Fruit fly (Drosophila melanogaster) whole organism, embryonic: ENCODE results near the gene Cad88C.

Source experiments
- Blimp-1 ChIP-seq: fragments of 200-800 bp; sonication (Bioruptor generic); optimal IDR thresholded peaks from 3 replicates; lab custom pipeline; 2018; ENCODE audit warnings: missing biosample characterization, missing genetic modification characterization, mild to moderate bottlenecking, moderate library complexity, missing genetic modification reagents
- C15 ChIP-seq: fragments of 200-800 bp; sonication (Bioruptor generic); IDR thresholded peaks from 3 replicates; pipeline ENCODE4 v1.3.6; 2022; ENCODE audit warnings: missing biosample characterization, missing genetic modification characterization
- CG11504 ChIP-seq: fragments of 200-800 bp; sonication (Bioruptor generic); optimal IDR thresholded peaks from 3 replicates; lab custom pipeline; 2019; ENCODE audit warnings: missing biosample characterization, mild to moderate bottlenecking, missing genetic modification characterization, moderate library complexity
- CG12071 ChIP-seq: fragments of 200-800 bp; sonication (Bioruptor generic); optimal IDR thresholded peaks from 3 replicates; lab custom pipeline; 2018; ENCODE audit warnings: missing biosample characterization, mild to moderate bottlenecking, missing genetic modification characterization
- CG12942 ChIP-seq: fragments of 200-800 bp; sonication (Bioruptor generic); optimal IDR thresholded peaks from 3 replicates; lab custom pipeline; 2016; ENCODE audit warnings: missing biosample characterization, missing genetic modification characterization
- CG1602 ChIP-seq: fragments of 200-800 bp; sonication (Bioruptor generic); optimal IDR thresholded peaks from 3 replicates; lab custom pipeline; 2016; ENCODE audit warnings: missing biosample characterization, missing genetic modification characterization
- CG17361 ChIP-seq: fragments of 200-800 bp; sonication (Bioruptor generic); IDR thresholded peaks from 3 replicates; pipeline ENCODE4 v1.3.6; 2022; ENCODE audit warnings: missing biosample characterization, missing genetic modification characterization
- CG17385 ChIP-seq: fragments of 200-800 bp; sonication (Bioruptor generic); optimal IDR thresholded peaks from 3 replicates; lab custom pipeline; 2018; ENCODE audit warnings: missing biosample characterization, mild to moderate bottlenecking, missing genetic modification characterization
- CG17802 ChIP-seq: fragments of 200-800 bp; sonication (Bioruptor generic); optimal IDR thresholded peaks from 2 replicates; lab custom pipeline; 2018; ENCODE audit warnings: missing biosample characterization, mild to moderate bottlenecking, missing genetic modification characterization, moderate library complexity
- CG18262 ChIP-seq: fragments of 200-800 bp; optimal IDR thresholded peaks from 3 replicates; lab custom pipeline; 2019; ENCODE audit warnings: missing biosample characterization, mild to moderate bottlenecking, missing genetic modification characterization, moderate library complexity
- CG1832 ChIP-seq: fragments of 200-800 bp; sonication (Bioruptor generic); optimal IDR thresholded peaks from 2 replicates; lab custom pipeline; 2017; ENCODE audit warnings: missing biosample characterization, mild to moderate bottlenecking, missing genetic modification characterization, inconsistent platforms
- CG30431 ChIP-seq: fragments of 200-800 bp; sonication (Bioruptor generic); optimal IDR thresholded peaks from 2 replicates; lab custom pipeline; 2017; ENCODE audit warnings: missing biosample characterization, missing genetic modification characterization
- CG31388 ChIP-seq: fragments of 200-800 bp; sonication (Bioruptor generic); optimal IDR thresholded peaks from 2 replicates; lab custom pipeline; 2016; ENCODE audit warnings: missing biosample characterization, missing genetic modification characterization
- CG31441 ChIP-seq: fragments of 200-800 bp; sonication (Bioruptor generic); IDR thresholded peaks from 2 replicates; pipeline ENCODE4 v1.3.6; 2022; ENCODE audit warnings: missing biosample characterization, missing genetic modification characterization
- CG3726 ChIP-seq: fragments of 200-800 bp; sonication (Bioruptor generic); IDR thresholded peaks from 3 replicates; pipeline ENCODE4, ENCODE4 v1.3.6; 2022; ENCODE audit warnings: missing biosample characterization, missing genetic modification characterization
- CG4282 ChIP-seq: fragments of 200-800 bp; sonication (Bioruptor generic); optimal IDR thresholded peaks from 2 replicates; lab custom pipeline; 2016; ENCODE audit warnings: missing biosample characterization, missing genetic modification characterization
- CG4360 ChIP-seq: fragments of 200-800 bp; sonication (Bioruptor generic); IDR thresholded peaks from 2 replicates; pipeline ENCODE4 v1.3.6; 2022; ENCODE audit warnings: missing biosample characterization, missing genetic modification characterization
- CG4820 ChIP-seq: fragments of 200-800 bp; sonication (Bioruptor generic); optimal IDR thresholded peaks from 3 replicates; lab custom pipeline; 2016; ENCODE audit warnings: missing biosample characterization, missing genetic modification characterization
- CG6175 ChIP-seq: fragments of 200-800 bp; sonication (Bioruptor generic); IDR thresholded peaks from 3 replicates; pipeline ENCODE4 v1.3.6; 2022; ENCODE audit warnings: missing biosample characterization, missing genetic modification characterization
- CG6272 ChIP-seq: fragments of 200-800 bp; sonication (Bioruptor generic); IDR thresholded peaks from 2 replicates; pipeline ENCODE4 v1.3.6; 2022; ENCODE audit warnings: missing biosample characterization, missing genetic modification characterization
- CG9797 ChIP-seq: fragments of 200-800 bp; sonication (Bioruptor generic); optimal IDR thresholded peaks from 3 replicates; lab custom pipeline; 2018; ENCODE audit warnings: missing biosample characterization, mild to moderate bottlenecking, missing genetic modification characterization
- Chrac-16 ChIP-seq: fragments of 200-800 bp; sonication (Bioruptor generic); optimal IDR thresholded peaks from 3 replicates; lab custom pipeline; 2016; ENCODE audit warnings: missing biosample characterization, missing genetic modification characterization
- Fer2 ChIP-seq: fragments of 200-800 bp; sonication (Bioruptor generic); optimal IDR thresholded peaks from 2 replicates; lab custom pipeline; 2018; ENCODE audit warnings: missing biosample characterization, mild to moderate bottlenecking, missing genetic modification characterization, moderate library complexity
- HHEX ChIP-seq: fragments of 200-800 bp; sonication (Bioruptor generic); optimal IDR thresholded peaks from 3 replicates; lab custom pipeline; 2017; ENCODE audit warnings: missing biosample characterization, mild to moderate bottlenecking, missing genetic modification characterization, missing genetic modification reagents
- Lpt ChIP-seq: fragments of >200 bp; optimal IDR thresholded peaks from 2 replicates; lab custom pipeline; 2018; ENCODE audit warnings: missing biosample characterization, missing genetic modification characterization
- NK7.1 ChIP-seq: fragments of 200-800 bp; sonication (Bioruptor generic); optimal IDR thresholded peaks from 3 replicates; lab custom pipeline; 2016; ENCODE audit warnings: missing biosample characterization, missing genetic modification characterization
- Oaz ChIP-seq: fragments of 200-800 bp; sonication (Bioruptor generic); IDR thresholded peaks from 2 replicates; pipeline ENCODE4 v1.3.6; 2022; ENCODE audit warnings: missing biosample characterization, missing genetic modification characterization
- Ssrp ChIP-seq: fragments of 200-800 bp; sonication (Bioruptor generic); optimal IDR thresholded peaks from 2 replicates; lab custom pipeline; 2018; ENCODE audit warnings: missing biosample characterization, mild to moderate bottlenecking, missing genetic modification characterization, moderate library complexity
- YL-1 ChIP-seq: fragments of 200-800 bp; sonication (Bioruptor generic); optimal IDR thresholded peaks from 3 replicates; lab custom pipeline; 2017; ENCODE audit warnings: missing biosample characterization, mild to moderate bottlenecking, missing genetic modification characterization
- ara ChIP-seq: fragments of 200-800 bp; sonication (Bioruptor generic); IDR thresholded peaks from 2 replicates; pipeline ENCODE4 v1.3.6; 2022; ENCODE audit warnings: missing biosample characterization, missing genetic modification characterization
- dan ChIP-seq: fragments of 200-800 bp; sonication (Bioruptor generic); IDR thresholded peaks from 2 replicates; pipeline ENCODE4 v1.3.6; 2022; ENCODE audit warnings: missing biosample characterization, missing genetic modification characterization
- dati ChIP-seq: fragments of 200-800 bp; sonication (Bioruptor generic); IDR thresholded peaks from 2 replicates; pipeline ENCODE4 v1.3.6; 2022; ENCODE audit warnings: missing biosample characterization, missing genetic modification characterization
- esg ChIP-seq: fragments of 200-800 bp; sonication (Bioruptor generic); conservative IDR thresholded peaks from 2 replicates; pipeline ENCODE4 v1.3.6; 2022; ENCODE audit warnings: missing biosample characterization, missing genetic modification characterization
- fd3F ChIP-seq: fragments of 200-800 bp; sonication (Bioruptor generic); optimal IDR thresholded peaks from 2 replicates; lab custom pipeline; 2018; ENCODE audit warnings: missing biosample characterization, mild to moderate bottlenecking, missing genetic modification characterization, moderate library complexity
- gcm2 ChIP-seq: fragments of 200-800 bp; sonication (Bioruptor generic); optimal IDR thresholded peaks from 2 replicates; lab custom pipeline; 2016; ENCODE audit warnings: missing biosample characterization, missing genetic modification characterization
- gem ChIP-seq: fragments of 200-800 bp; sonication (Bioruptor generic); optimal IDR thresholded peaks from 2 replicates; lab custom pipeline; 2019; ENCODE audit warnings: missing biosample characterization, mild to moderate bottlenecking, missing genetic modification characterization, moderate library complexity
- klu ChIP-seq: fragments of 200-800 bp; sonication (Bioruptor generic); IDR thresholded peaks from 2 replicates; pipeline ENCODE4 v1.3.6; 2022; ENCODE audit warnings: missing biosample characterization, missing genetic modification characterization
- lab ChIP-seq: fragments of 200-800 bp; sonication (Bioruptor generic); optimal IDR thresholded peaks from 3 replicates; lab custom pipeline; 2017; ENCODE audit warnings: missing biosample characterization, missing genetic modification characterization, mild to moderate bottlenecking, moderate library complexity, missing genetic modification reagents
- lilli ChIP-seq: fragments of 200-800 bp; sonication (Bioruptor generic); optimal IDR thresholded peaks from 3 replicates; lab custom pipeline; 2016; ENCODE audit warnings: missing biosample characterization, missing genetic modification characterization
- oc ChIP-seq: fragments of 200-800 bp; sonication (Bioruptor generic); optimal IDR thresholded peaks from 2 replicates; lab custom pipeline; 2018; ENCODE audit warnings: missing biosample characterization, mild to moderate bottlenecking, missing genetic modification characterization, moderate library complexity
- otp ChIP-seq: fragments of 200-800 bp; sonication (Bioruptor generic); IDR thresholded peaks from 3 replicates; pipeline ENCODE4, ENCODE4 v1.3.6; 2022; ENCODE audit warnings: missing biosample characterization, missing genetic modification characterization
- pb ChIP-seq: fragments of 200-800 bp; sonication (Bioruptor generic); optimal IDR thresholded peaks from 3 replicates; lab custom pipeline; 2016; ENCODE audit warnings: missing biosample characterization, missing genetic modification characterization
- ro ChIP-seq: fragments of 200-800 bp; sonication (Bioruptor generic); IDR thresholded peaks from 2 replicates; pipeline ENCODE4 v1.3.6; 2022; ENCODE audit warnings: missing biosample characterization, missing genetic modification characterization
- row ChIP-seq: fragments of 200-800 bp; sonication (Bioruptor generic); IDR thresholded peaks from 3 replicates; pipeline ENCODE4 v1.3.6; 2022; ENCODE audit warnings: missing biosample characterization, missing genetic modification characterization
- scrt ChIP-seq: fragments of 200-800 bp; sonication (Bioruptor generic); optimal IDR thresholded peaks from 2 replicates; lab custom pipeline; 2018; ENCODE audit warnings: missing biosample characterization, mild to moderate bottlenecking, missing genetic modification characterization, moderate library complexity
- sug ChIP-seq: fragments of 200-800 bp; optimal IDR thresholded peaks from 2 replicates; lab custom pipeline; 2019; ENCODE audit warnings: missing biosample characterization, mild to moderate bottlenecking, missing genetic modification characterization, moderate library complexity
- tap ChIP-seq: fragments of 200-800 bp; optimal IDR thresholded peaks from 3 replicates; lab custom pipeline; 2019; ENCODE audit warnings: missing biosample characterization, mild to moderate bottlenecking, missing genetic modification characterization, moderate library complexity
- trem ChIP-seq: fragments of 200-800 bp; optimal IDR thresholded peaks from 3 replicates; lab custom pipeline; 2019; ENCODE audit warnings: missing biosample characterization, mild to moderate bottlenecking, missing genetic modification characterization, moderate library complexity
- vvl ChIP-seq: fragments of 200-800 bp; sonication (Bioruptor generic); IDR thresholded peaks from 2 replicates; pipeline ENCODE4 v1.3.6; 2022; ENCODE audit warnings: missing biosample characterization, missing genetic modification characterization
- zfh2 ChIP-seq: fragments of 200-800 bp; sonication (Bioruptor generic); optimal IDR thresholded peaks from 2 replicates; lab custom pipeline; 2016; ENCODE audit warnings: missing biosample characterization, missing genetic modification characterization

Cad88C gene

dm6 chr3R:14590753-14591535 is 39.3 kb upstream of the Cad88C start (continued):
- TF ChIP-seq YL-1 (GFP tag; lab: Kevin White, UChicago) (peak; percentile 64), CG4360 (GFP tag; lab: Robert Waterston, UW) (peak; percentile 69), esg (GFP tag; lab: Robert Waterston, UW) (peak; percentile 64), CG6272 (GFP tag; lab: Robert Waterston, UW) (0 out of 2 replicates have a peak, but pooled peaks have one; percentile 20), Lpt (no peak), klu (GFP tag; lab: Robert Waterston, UW) (0 out of 2 replicates have a peak, but pooled peaks have one; percentile 24), CG12071 (GFP tag; lab: Kevin White, UChicago) (peak; percentile 20), ro (GFP tag; lab: Robert Waterston, UW) (peak; percentile 70; the same call in 1 of the 2 replicates), CG18262 (tag; lab: Kevin White, UChicago) (peak; percentile 98), CG11504 (tag; lab: Kevin White, UChicago) (peak; percentile 89), CG31388 (GFP tag; lab: Kevin White, UChicago) (peak; percentile 59), trem (peak; percentile 94), pb (GFP tag; lab: Kevin White, UChicago) (no peak), sug (peak; percentile 41), CG31441 (GFP tag; lab: Robert Waterston, UW) (peak; percentile 98), CG12942 (peak; percentile 76), CG17802 (tag; lab: Kevin White, UChicago) (peak; percentile 39), Fer2 (tag; lab: Kevin White, UChicago) (no peak), gem (tag; lab: Kevin White, UChicago) (peak; percentile 96), lab (GFP tag; lab: Kevin White, UChicago) (peak; percentile 67), Chrac-16 (GFP tag; lab: Kevin White, UChicago) (peak; percentile 86), CG30431 (GFP tag; lab: Kevin White, UChicago) (peak; percentile 84), zfh2 (GFP tag; lab: Kevin White, UChicago) (no peak), Ssrp (peak; percentile 95), CG1832 (GFP tag; lab: Kevin White, UChicago) (peak; percentile 67), row (GFP tag; lab: Robert Waterston, UW) (peak; percentile 82), otp (GFP tag; lab: Robert Waterston, UW) (peak; percentile 77; the same call in 2 of the 3 replicates), HHEX (GFP tag; lab: Kevin White, UChicago) (peak; percentile 72), oc (peak; percentile 74), dati (GFP tag; lab: Robert Waterston, UW) (0 out of 2 replicates have a peak, but pooled peaks have one; percentile 27), CG17385 (peak; percentile 79), dan (GFP tag; lab: Robert Waterston, UW) (peak; percentile 73), C15 (GFP tag; lab: Robert Waterston, UW) (no peak), CG4282 (GFP tag; lab: Kevin White, UChicago) (no peak), tap (tag; lab: Kevin White, UChicago) (peak; percentile 85), gcm2 (no peak), NK7.1 (GFP tag; lab: Kevin White, UChicago) (no peak), Blimp-1 (peak; percentile 90), CG9797 (GFP tag; lab: Kevin White, UChicago) (peak; percentile 1), Oaz (GFP tag; lab: Robert Waterston, UW) (no peak), fd3F (GFP tag; lab: Kevin White, UChicago) (peak; percentile 8), lilli (peak; percentile 29), vvl (GFP tag; lab: Robert Waterston, UW) (peak; percentile 73), scrt (GFP tag; lab: Kevin White, UChicago) (peak; percentile 40), CG4820 (peak; percentile 85), CG1602 (peak; percentile 92), ara (peak; percentile 85), CG3726 (GFP tag; lab: Robert Waterston, UW) (0 out of 3 replicates have a peak, but pooled peaks have one; percentile 45), CG6175 (no peak), CG17361 (GFP tag; lab: Robert Waterston, UW) (peak; percentile 98)
